Fruit fly (Drosophila melanogaster) whole organism, embryonic: Measurements from ENCODE around the gene beta'COP.

Source experiments
- ATbp ChIP-seq: fragments of 200-800 bp; sonication (Bioruptor generic); optimal IDR thresholded peaks from 2 replicates; lab custom pipeline; 2017; ENCODE audit warnings: missing biosample characterization, mild to moderate bottlenecking, missing genetic modification characterization, missing genetic modification reagents
- Aef1 ChIP-seq: fragments of 200-800 bp; sonication (Bioruptor generic); IDR thresholded peaks from 3 replicates; pipeline ENCODE4 v1.3.6; 2022; ENCODE audit warnings: missing biosample characterization, missing genetic modification characterization
- CG10209 ChIP-seq: fragments of 200-800 bp; sonication (Bioruptor generic); optimal IDR thresholded peaks from 3 replicates; lab custom pipeline; 2017; ENCODE audit warnings: missing biosample characterization, mild to moderate bottlenecking, missing genetic modification characterization, missing genetic modification reagents
- CG10274 ChIP-seq: fragments of 200-800 bp; sonication (Bioruptor generic); optimal IDR thresholded peaks from 3 replicates; lab custom pipeline; 2017; ENCODE audit warnings: missing biosample characterization, mild to moderate bottlenecking, missing genetic modification characterization
- CG10565 ChIP-seq: fragments of 200-800 bp; sonication (Bioruptor generic); optimal IDR thresholded peaks from 3 replicates; lab custom pipeline; 2016; ENCODE audit warnings: missing biosample characterization, mild to moderate bottlenecking, missing genetic modification characterization
- CG11696 ChIP-seq: fragments of 200-800 bp; sonication (Bioruptor generic); IDR thresholded peaks from 2 replicates; pipeline ENCODE4 v1.3.6; 2022; ENCODE audit warnings: missing biosample characterization, missing genetic modification characterization
- CG12942 ChIP-seq: fragments of 200-800 bp; sonication (Bioruptor generic); optimal IDR thresholded peaks from 3 replicates; lab custom pipeline; 2016; ENCODE audit warnings: missing biosample characterization, missing genetic modification characterization
- CG13894 ChIP-seq: fragments of 200-800 bp; sonication (Bioruptor generic); optimal IDR thresholded peaks from 3 replicates; lab custom pipeline; 2018; ENCODE audit warnings: missing biosample characterization, mild to moderate bottlenecking, missing genetic modification characterization, moderate library complexity
- CG15696 ChIP-seq: fragments of 200-800 bp; sonication (Bioruptor generic); optimal IDR thresholded peaks from 2 replicates; lab custom pipeline; 2019; ENCODE audit warnings: missing biosample characterization, mild to moderate bottlenecking, missing genetic modification characterization, moderate library complexity
- CG1603 ChIP-seq: fragments of 200-800 bp; sonication (Bioruptor generic); optimal IDR thresholded peaks from 2 replicates; lab custom pipeline; 2019; ENCODE audit warnings: missing biosample characterization, mild to moderate bottlenecking, missing genetic modification characterization, moderate library complexity
- CG16779 ChIP-seq: fragments of 200-800 bp; sonication (Bioruptor generic); IDR thresholded peaks from 2 replicates; pipeline ENCODE4 v1.3.6; 2022; ENCODE audit warnings: missing biosample characterization, missing genetic modification characterization
- CG2678 ChIP-seq: fragments of 200-800 bp; sonication (Bioruptor generic); optimal IDR thresholded peaks from 3 replicates; lab custom pipeline; 2019; ENCODE audit warnings: missing biosample characterization, mild to moderate bottlenecking, missing genetic modification characterization, moderate library complexity
- CG31365 ChIP-seq: fragments of 200-800 bp; sonication (Bioruptor generic); optimal IDR thresholded peaks from 2 replicates; lab custom pipeline; 2018; ENCODE audit warnings: missing biosample characterization, mild to moderate bottlenecking, missing genetic modification characterization
- CG4707 ChIP-seq: fragments of 200-800 bp; sonication (Bioruptor generic); optimal IDR thresholded peaks from 2 replicates; lab custom pipeline; 2018; ENCODE audit warnings: missing biosample characterization, mild to moderate bottlenecking, missing genetic modification characterization, moderate library complexity
- CG6175 ChIP-seq: fragments of 200-800 bp; sonication (Bioruptor generic); IDR thresholded peaks from 3 replicates; pipeline ENCODE4 v1.3.6; 2022; ENCODE audit warnings: missing biosample characterization, missing genetic modification characterization
- CG6689 ChIP-seq: fragments of 200-800 bp; sonication (Bioruptor generic); IDR thresholded peaks from 2 replicates; pipeline ENCODE4 v1.3.6; 2022; ENCODE audit warnings: missing biosample characterization, missing genetic modification characterization
- CG7372 ChIP-seq: fragments of 200-800 bp; sonication (Bioruptor generic); IDR thresholded peaks from 2 replicates; pipeline ENCODE4 v1.3.6; 2022; ENCODE audit warnings: missing biosample characterization, missing genetic modification characterization
- CG8281 ChIP-seq: fragments of 200-800 bp; sonication (Bioruptor generic); optimal IDR thresholded peaks from 2 replicates; lab custom pipeline; 2018; ENCODE audit warnings: missing biosample characterization, mild to moderate bottlenecking, missing genetic modification characterization, moderate library complexity
- CG9876 ChIP-seq: fragments of 200-800 bp; sonication (Bioruptor generic); optimal IDR thresholded peaks from 2 replicates; lab custom pipeline; 2016; ENCODE audit warnings: missing biosample characterization, missing genetic modification characterization
- D ChIP-seq, 2 experiments: fragments of 200-800 bp in 1 of 2; fragments of >200 bp in 1 of 2; sonication (Bioruptor generic) in 1 of 2; optimal IDR thresholded peaks; 2 replicates in 1 of 2; 3 replicates in 1 of 2; lab custom pipeline; 2017; ENCODE audit warnings: mild to moderate bottlenecking in 1 of 2, missing biosample characterization in 1 of 2, missing genetic modification characterization in 1 of 2, missing genetic modification reagents in 1 of 2
- Dad ChIP-seq: fragments of 200-800 bp; sonication (Bioruptor generic); optimal IDR thresholded peaks from 3 replicates; lab custom pipeline; 2016; ENCODE audit warnings: missing biosample characterization, missing genetic modification characterization
- Dfd ChIP-seq, 2 experiments: fragments of >200 bp; optimal IDR thresholded peaks; 2 replicates each; lab custom pipeline; 2017; ENCODE audit warnings: missing biosample characterization in 2 of 2, missing genetic modification characterization in 2 of 2
- Eip74EF ChIP-seq, 2 experiments: fragments of 200-800 bp in 1 of 2; fragments of >200 bp in 1 of 2; sonication (Bioruptor generic) in 1 of 2; optimal IDR thresholded peaks; 2 replicates each; lab custom pipeline; 2017 to 2019; ENCODE audit warnings: missing biosample characterization in 2 of 2, missing genetic modification characterization in 2 of 2, mild to moderate bottlenecking in 1 of 2, moderate library complexity in 1 of 2
- Fer2 ChIP-seq: fragments of 200-800 bp; sonication (Bioruptor generic); optimal IDR thresholded peaks from 2 replicates; lab custom pipeline; 2018; ENCODE audit warnings: missing biosample characterization, mild to moderate bottlenecking, missing genetic modification characterization, moderate library complexity
- Hmr ChIP-seq: fragments of 200-800 bp; sonication (Bioruptor generic); optimal IDR thresholded peaks from 3 replicates; lab custom pipeline; 2017; ENCODE audit warnings: mild to moderate bottlenecking, missing biosample characterization, missing genetic modification reagents, missing genetic modification characterization
- Nf-YB ChIP-seq: fragments of 200-800 bp; sonication (Bioruptor generic); optimal IDR thresholded peaks from 3 replicates; lab custom pipeline; 2019; ENCODE audit warnings: missing biosample characterization, mild to moderate bottlenecking, missing genetic modification characterization, moderate library complexity
- Oli ChIP-seq: fragments of 200-800 bp; sonication (Bioruptor generic); optimal IDR thresholded peaks from 2 replicates; lab custom pipeline; 2018; ENCODE audit warnings: missing biosample characterization, mild to moderate bottlenecking, missing genetic modification characterization, moderate library complexity
- Rx ChIP-seq: fragments of 200-800 bp; sonication (Bioruptor generic); IDR thresholded peaks from 2 replicates; pipeline ENCODE4 v1.3.6; 2022; ENCODE audit warnings: missing biosample characterization, missing genetic modification characterization
- Sin3A ChIP-seq: fragments of >200 bp; optimal IDR thresholded peaks from 2 replicates; lab custom pipeline; 2018
- Six4 ChIP-seq: fragments of 200-800 bp; sonication (Bioruptor generic); optimal IDR thresholded peaks from 2 replicates; lab custom pipeline; 2016; ENCODE audit warnings: missing biosample characterization, missing genetic modification characterization
- Taf1 ChIP-seq: fragments of 200-800 bp; sonication (Bioruptor generic); IDR thresholded peaks from 2 replicates; pipeline ENCODE4 v1.3.6; 2022; ENCODE audit warnings: missing biosample characterization, missing genetic modification characterization
- Vsx1 ChIP-seq: fragments of 200-800 bp; sonication (Bioruptor generic); optimal IDR thresholded peaks from 2 replicates; lab custom pipeline; 2017; ENCODE audit warnings: missing biosample characterization, mild to moderate bottlenecking, missing genetic modification characterization, missing genetic modification reagents
- crc ChIP-seq: fragments of 200-800 bp; sonication (Bioruptor generic); optimal IDR thresholded peaks from 2 replicates; lab custom pipeline; 2016; ENCODE audit warnings: missing biosample characterization, missing genetic modification characterization
- dimm ChIP-seq: fragments of 200-800 bp; sonication (Bioruptor generic); IDR thresholded peaks from 2 replicates; pipeline ENCODE4 v1.3.6; 2022; ENCODE audit warnings: missing biosample characterization, missing genetic modification characterization
- fd3F ChIP-seq: fragments of 200-800 bp; sonication (Bioruptor generic); optimal IDR thresholded peaks from 2 replicates; lab custom pipeline; 2018; ENCODE audit warnings: missing biosample characterization, mild to moderate bottlenecking, missing genetic modification characterization, moderate library complexity
- fd96Cb ChIP-seq: fragments of 200-800 bp; sonication (Bioruptor generic); optimal IDR thresholded peaks from 2 replicates; lab custom pipeline; 2018; ENCODE audit warnings: missing biosample characterization, mild to moderate bottlenecking, missing genetic modification characterization, moderate library complexity
- ftz-f1 ChIP-seq: fragments of 200-800 bp; sonication (Bioruptor generic); optimal IDR thresholded peaks from 2 replicates; lab custom pipeline; 2016; ENCODE audit warnings: missing biosample characterization, missing genetic modification characterization
- lbe ChIP-seq: fragments of 200-800 bp; sonication (Bioruptor generic); optimal IDR thresholded peaks from 2 replicates; lab custom pipeline; 2016; ENCODE audit warnings: missing biosample characterization, mild to moderate bottlenecking, missing genetic modification characterization
- lmd ChIP-seq: fragments of 200-800 bp; sonication (Bioruptor generic); IDR thresholded peaks from 2 replicates; pipeline ENCODE4 v1.3.6; 2022; ENCODE audit warnings: missing biosample characterization, missing genetic modification characterization
- mirr ChIP-seq: fragments of 200-800 bp; sonication (Bioruptor generic); optimal IDR thresholded peaks from 3 replicates; lab custom pipeline; 2018; ENCODE audit warnings: missing biosample characterization, mild to moderate bottlenecking, missing genetic modification characterization
- nau ChIP-seq: fragments of 200-800 bp; sonication (Bioruptor generic); optimal IDR thresholded peaks from 3 replicates; lab custom pipeline; 2017; ENCODE audit warnings: missing biosample characterization, mild to moderate bottlenecking, missing genetic modification characterization, missing genetic modification reagents
- oc ChIP-seq: fragments of 200-800 bp; sonication (Bioruptor generic); optimal IDR thresholded peaks from 2 replicates; lab custom pipeline; 2018; ENCODE audit warnings: missing biosample characterization, mild to moderate bottlenecking, missing genetic modification characterization, moderate library complexity
- pan ChIP-seq, 4 experiments: fragments of >200 bp in 3 of 4; fragments of 200-800 bp in 1 of 4; sonication (Bioruptor generic) in 1 of 4; optimal IDR thresholded peaks in 3 of 4; IDR thresholded peaks in 1 of 4; 2 replicates each; pipeline versions ENCODE4 v1.3.6 to Lab custom; 2017 to 2022; ENCODE audit warnings: missing biosample characterization in 2 of 4, missing genetic modification characterization in 2 of 4, mixed read lengths in 1 of 4
- phol ChIP-seq: fragments of 200-800 bp; sonication (Bioruptor generic); optimal IDR thresholded peaks from 3 replicates; lab custom pipeline; 2018; ENCODE audit warnings: missing biosample characterization, mild to moderate bottlenecking, missing genetic modification characterization, moderate library complexity
- scrt ChIP-seq: fragments of 200-800 bp; sonication (Bioruptor generic); optimal IDR thresholded peaks from 2 replicates; lab custom pipeline; 2018; ENCODE audit warnings: missing biosample characterization, mild to moderate bottlenecking, missing genetic modification characterization, moderate library complexity
- sisA ChIP-seq: fragments of 200-800 bp; sonication (Bioruptor generic); IDR thresholded peaks from 2 replicates; pipeline ENCODE4 v1.3.6; 2022; ENCODE audit warnings: missing biosample characterization, missing genetic modification characterization
- ttk ChIP-seq: fragments of 200-800 bp; sonication (Bioruptor generic); IDR thresholded peaks from 2 replicates; pipeline ENCODE4 v2.1.2; 2022; ENCODE audit warnings: missing biosample characterization, missing genetic modification characterization
- yki ChIP-seq: fragments of >200 bp; optimal IDR thresholded peaks from 3 replicates; lab custom pipeline; 2018

beta'COP gene

DNA sequence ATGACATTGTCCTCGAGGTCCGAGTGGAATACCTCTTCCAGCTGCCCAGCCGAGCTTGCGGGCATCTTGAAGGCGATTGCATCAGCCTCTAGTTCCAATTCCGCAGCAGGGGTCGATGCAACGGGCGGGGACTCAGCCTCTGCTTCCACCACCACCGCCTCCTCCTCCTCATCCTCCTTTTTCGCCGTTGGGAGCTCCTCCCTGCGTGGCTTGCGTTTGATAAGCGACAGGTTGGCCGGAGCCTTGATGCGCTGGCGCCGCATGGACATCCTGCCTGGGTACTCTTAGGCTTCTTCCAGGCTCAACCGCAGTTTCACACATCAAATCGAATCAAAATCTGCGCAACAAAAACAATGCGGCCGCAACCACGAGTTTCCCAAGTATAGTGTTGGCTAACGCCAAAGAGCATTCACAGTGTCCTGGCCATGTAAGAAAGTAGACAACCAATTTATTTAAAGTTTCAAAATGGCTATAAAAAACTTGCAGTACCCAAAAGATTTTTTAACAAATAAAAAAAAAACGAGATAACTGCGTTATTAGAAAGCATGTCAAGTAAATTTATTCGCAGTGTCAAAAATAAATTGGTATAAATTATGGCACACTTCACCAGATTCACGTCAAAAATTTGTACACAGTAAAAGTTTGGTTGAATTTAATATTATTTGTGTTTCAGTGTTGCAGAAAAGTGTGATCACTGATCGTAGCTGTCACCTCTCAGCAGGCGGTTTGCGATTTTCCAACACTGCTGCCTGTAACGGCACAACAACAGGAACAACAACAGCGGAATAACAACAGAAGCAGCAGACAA is 5.1 kb upstream of the beta'COP start, which contains the start of the genes Bdp1 and CG6565 (continued):
- TF ChIP-seq Dad (GFP tag; lab: Kevin White, UChicago) = peak; percentile 98
- TF ChIP-seq pan (optimal IDR thresholded peaks at IDR 0.05; lab: Kevin White, UChicago) = no peak
- peak in 1 of 2 experiments; percentile 92 for TF ChIP-seq pan (GFP tag; optimal IDR thresholded peaks at IDR 0.05 in 1 of 2, IDR thresholded peaks at IDR 0.05 in 1 of 2)
- peak; percentile 82 for TF ChIP-seq Nf-YB (GFP tag; lab: Kevin White, UChicago)
- peak; percentile 97 for TF ChIP-seq CG2678 (tag; lab: Kevin White, UChicago)
- peak; percentile 96 for TF ChIP-seq Oli (tag; lab: Kevin White, UChicago)
- peak; percentile 86 for TF ChIP-seq oc (tag; lab: Kevin White, UChicago)
- peak; percentile 65; the same call in 1 of the 2 replicates for TF ChIP-seq CG16779 (GFP tag; lab: Robert Waterston, UW)
- TF ChIP-seq ftz-f1 = peak; percentile 52
- TF ChIP-seq ttk (GFP tag; lab: Robert Waterston, UW) = peak; percentile 91
- peak; percentile 57 for TF ChIP-seq CG11696 (GFP tag; lab: Robert Waterston, UW)
- peak; percentile 98 for TF ChIP-seq lmd (GFP tag; lab: Robert Waterston, UW)
- TF ChIP-seq CG13894 = peak; percentile 94
- TF ChIP-seq Taf1 (GFP tag; lab: Robert Waterston, UW) = peak; percentile 90
- TF ChIP-seq CG6689 (GFP tag; lab: Robert Waterston, UW) = peak; percentile 98
- TF ChIP-seq Rx (GFP tag; lab: Robert Waterston, UW) = peak; percentile 93
- TF ChIP-seq CG15696 (tag; lab: Kevin White, UChicago) = peak; percentile 97
- TF ChIP-seq CG10209 (GFP tag; lab: Kevin White, UChicago) = peak; percentile 98
- peak; percentile 97 for TF ChIP-seq Aef1 (GFP tag; lab: Robert Waterston, UW)
- TF ChIP-seq CG10274 = peak; percentile 88
- peak; percentile 91 for TF ChIP-seq Sin3A (lab: Kevin White, UChicago)
- TF ChIP-seq Hmr (GFP tag; lab: Kevin White, UChicago) = peak; percentile 97
- TF ChIP-seq Six4 (GFP tag; lab: Kevin White, UChicago) = peak; percentile 96
- peak; percentile 98 for TF ChIP-seq CG12942
- TF ChIP-seq ATbp (GFP tag; lab: Kevin White, UChicago) = peak; percentile 91
- peak; percentile 91 for TF ChIP-seq CG6175
- peak; percentile 93 for TF ChIP-seq Fer2
- TF ChIP-seq mirr (GFP tag; lab: Kevin White, UChicago) = peak; percentile 70
- TF ChIP-seq CG1603 (tag; lab: Kevin White, UChicago) = peak; percentile 67
- peak; percentile 94 for TF ChIP-seq CG10565
- TF ChIP-seq phol (tag; lab: Kevin White, UChicago) = peak; percentile 98
- peak; percentile 95 for TF ChIP-seq fd3F (GFP tag; lab: Kevin White, UChicago)
- no peak for TF ChIP-seq D (optimal IDR thresholded peaks at IDR 0.05; lab: Kevin White, UChicago)
- TF ChIP-seq D (GFP tag; optimal IDR thresholded peaks at IDR 0.05; lab: Kevin White, UChicago) = peak; percentile 96
- no peak for TF ChIP-seq Dfd (GFP tag; optimal IDR thresholded peaks at IDR 0.05; lab: Kevin White, UChicago)
- TF ChIP-seq lbe (GFP tag; lab: Kevin White, UChicago) = peak; percentile 91
- peak; percentile 97 for TF ChIP-seq CG9876 (GFP tag; lab: Kevin White, UChicago)
- TF ChIP-seq nau (GFP tag; lab: Kevin White, UChicago) = no peak
- TF ChIP-seq CG31365 (tag; lab: Kevin White, UChicago) = peak; percentile 31
- TF ChIP-seq fd96Cb = peak; percentile 97
- TF ChIP-seq CG8281 (tag; lab: Kevin White, UChicago) = peak; percentile 86
- peak; percentile 96 for TF ChIP-seq CG7372 (GFP tag; lab: Robert Waterston, UW)
- TF ChIP-seq Eip74EF (GFP tag; optimal IDR thresholded peaks at IDR 0.05; lab: Kevin White, UChicago) = peak in 1 of 2 experiments; percentile 88
- TF ChIP-seq sisA (GFP tag; lab: Robert Waterston, UW) = peak; percentile 97
- TF ChIP-seq dimm (GFP tag; lab: Robert Waterston, UW) = peak; percentile 82
- no peak for TF ChIP-seq yki (lab: Kevin White, UChicago)
- TF ChIP-seq scrt (GFP tag; lab: Kevin White, UChicago) = peak; percentile 86
- peak; percentile 87 for TF ChIP-seq Vsx1 (GFP tag; lab: Kevin White, UChicago)
- peak; percentile 46 for TF ChIP-seq CG4707 (GFP tag; lab: Kevin White, UChicago)
- TF ChIP-seq crc = peak; percentile 95
